Worm (Caenorhabditis elegans) whole organism, mixed stage, embryonic: ENCODE results near the gene C38C3.6.

ENCODE experiments used
- drap-1 ChIP-seq: fragments of 200-800 bp; sonication (Bioruptor generic); optimal IDR thresholded peaks from 3 replicates; lab custom pipeline; 2018; ENCODE audit warnings: mild to moderate bottlenecking, missing genetic modification characterization, missing compliant biosample characterization
- elt-3 ChIP-seq: fragments of 150-350 bp; optimal IDR thresholded peaks from 2 replicates; lab custom pipeline; 2014; ENCODE audit warnings: missing biosample characterization, missing genetic modification characterization
- lin-13 ChIP-seq: fragments of 150-350 bp; optimal IDR thresholded peaks from 2 replicates; lab custom pipeline; 2014; ENCODE audit warnings: missing biosample characterization, missing genetic modification characterization
- lin-32 ChIP-seq: fragments of 200-800 bp; sonication (Bioruptor generic); optimal IDR thresholded peaks from 2 replicates; lab custom pipeline; 2018; ENCODE audit warnings: mild to moderate bottlenecking, missing genetic modification characterization, missing compliant biosample characterization
- lsy-2 ChIP-seq: fragments of 150-350 bp; optimal IDR thresholded peaks from 2 replicates; lab custom pipeline; 2014; ENCODE audit warnings: missing biosample characterization, missing genetic modification characterization
- nhr-12 ChIP-seq: fragments of 150-350 bp; optimal IDR thresholded peaks from 2 replicates; lab custom pipeline; 2014; ENCODE audit warnings: missing biosample characterization, missing genetic modification characterization
- nhr-237 ChIP-seq: fragments of 150-350 bp; optimal IDR thresholded peaks from 2 replicates; lab custom pipeline; 2014; ENCODE audit warnings: missing biosample characterization, missing genetic modification characterization
- nhr-76 ChIP-seq: sonication (generic microtip); optimal IDR thresholded peaks from 2 replicates; lab custom pipeline; 2017; ENCODE audit warnings: missing biosample characterization, missing genetic modification characterization
- snpc-4 ChIP-seq: fragments of 150-350 bp; optimal IDR thresholded peaks from 2 replicates; lab custom pipeline; 2014; ENCODE audit warnings: missing biosample characterization, missing genetic modification characterization
- tbx-8 ChIP-seq: fragments of 200-800 bp; sonication (Bioruptor generic); optimal IDR thresholded peaks from 2 replicates; lab custom pipeline; 2018; ENCODE audit warnings: mild to moderate bottlenecking, missing genetic modification characterization, moderate library complexity, missing compliant biosample characterization
- unc-62 ChIP-seq: fragments of 150-350 bp; optimal IDR thresholded peaks from 2 replicates; lab custom pipeline; 2014; ENCODE audit warnings: missing biosample characterization, missing genetic modification reagents, missing genetic modification characterization

- TF ChIP-seq elt-3, result no peak
- no peak for TF ChIP-seq snpc-4
- TF ChIP-seq drap-1 (GFP tag; lab: Kevin White, UChicago), result no peak
- TF ChIP-seq nhr-12, result no peak
- no peak for TF ChIP-seq nhr-76 (tag; lab: Kevin White, UChicago)
- TF ChIP-seq nhr-237, result no peak
- TF ChIP-seq tbx-8 (GFP tag; lab: Kevin White, UChicago), result no peak
- no peak for TF ChIP-seq lin-13 (tag; lab: Kevin White, UChicago)
- TF ChIP-seq lin-32 (GFP tag; lab: Kevin White, UChicago), result no peak
- TF ChIP-seq unc-62 (GFP tag; lab: Kevin White, UChicago), result no peak
- no peak for TF ChIP-seq lsy-2 (tag; lab: Kevin White, UChicago)
Observed at ce11 chrV:1531159-1531558, 39.7 kb upstream of the C38C3.6 start, which contains the start of gene K02H11.4.
